Fruit fly (Drosophila melanogaster) whole organism, embryonic: ENCODE data around the gene hiro.

ENCODE experiments used
- Adf1 ChIP-seq: fragments of 200-800 bp; sonication (Bioruptor generic); IDR thresholded peaks from 2 replicates; pipeline ENCODE4 v1.3.6; 2022; ENCODE audit warnings: missing biosample characterization, missing genetic modification characterization
- Atf3 ChIP-seq: fragments of 200-800 bp; sonication (Bioruptor generic); optimal IDR thresholded peaks from 3 replicates; lab custom pipeline; 2016; ENCODE audit warnings: missing biosample characterization, missing genetic modification characterization
- B-H2 ChIP-seq: fragments of 200-800 bp; sonication (Bioruptor generic); optimal IDR thresholded peaks from 2 replicates; lab custom pipeline; 2018; ENCODE audit warnings: missing biosample characterization, mild to moderate bottlenecking, missing genetic modification characterization
- Bdp1 ChIP-seq: fragments of 200-800 bp; sonication (Bioruptor generic); optimal IDR thresholded peaks from 3 replicates; lab custom pipeline; 2016; ENCODE audit warnings: missing biosample characterization, missing genetic modification characterization
- Bgb ChIP-seq: fragments of 200-800 bp; sonication (Bioruptor generic); IDR thresholded peaks from 2 replicates; pipeline ENCODE4 v1.3.6; 2022; ENCODE audit warnings: missing biosample characterization, missing genetic modification characterization; ENCODE audit not compliant: partially characterized antibody
- CG1024 ChIP-seq: fragments of 200-800 bp; sonication (Bioruptor generic); IDR thresholded peaks from 2 replicates; pipeline ENCODE4 v1.3.6; 2022; ENCODE audit warnings: missing biosample characterization, missing genetic modification characterization
- CG10543 ChIP-seq: fragments of 200-800 bp; sonication (Bioruptor generic); optimal IDR thresholded peaks from 3 replicates; lab custom pipeline; 2017; ENCODE audit warnings: missing biosample characterization, mild to moderate bottlenecking, missing genetic modification characterization, moderate library complexity
- CG12104 ChIP-seq: fragments of 200-800 bp; sonication (Bioruptor generic); optimal IDR thresholded peaks from 3 replicates; lab custom pipeline; 2016; ENCODE audit warnings: missing biosample characterization, missing genetic modification characterization
- CG12155 ChIP-seq: fragments of 200-800 bp; sonication (Bioruptor generic); optimal IDR thresholded peaks from 3 replicates; lab custom pipeline; 2016; ENCODE audit warnings: missing biosample characterization, missing genetic modification characterization
- CG13296 ChIP-seq: fragments of 200-800 bp; sonication (Bioruptor generic); optimal IDR thresholded peaks from 3 replicates; lab custom pipeline; 2018; ENCODE audit warnings: missing biosample characterization, mild to moderate bottlenecking, missing genetic modification characterization
- CG14667 ChIP-seq: fragments of 200-800 bp; sonication (Bioruptor generic); IDR thresholded peaks from 2 replicates; pipeline ENCODE4 v1.3.6; 2022; ENCODE audit warnings: missing biosample characterization, missing genetic modification characterization
- CG15011 ChIP-seq: fragments of 200-800 bp; sonication (Bioruptor generic); optimal IDR thresholded peaks from 3 replicates; lab custom pipeline; 2018; ENCODE audit warnings: missing biosample characterization, mild to moderate bottlenecking, missing genetic modification characterization
- CG1529 ChIP-seq: fragments of 200-800 bp; sonication (Bioruptor generic); optimal IDR thresholded peaks from 3 replicates; lab custom pipeline; 2018; ENCODE audit warnings: missing biosample characterization, missing genetic modification characterization
- CG15479 ChIP-seq: fragments of 200-800 bp; sonication (Bioruptor generic); optimal IDR thresholded peaks from 3 replicates; lab custom pipeline; 2019; ENCODE audit warnings: missing biosample characterization, mild to moderate bottlenecking, missing genetic modification characterization, moderate library complexity
- CG16815 ChIP-seq: fragments of 200-800 bp; sonication (Bioruptor generic); optimal IDR thresholded peaks from 3 replicates; lab custom pipeline; 2017; ENCODE audit warnings: missing biosample characterization, mild to moderate bottlenecking, missing genetic modification characterization
- CG17361 ChIP-seq: fragments of 200-800 bp; sonication (Bioruptor generic); IDR thresholded peaks from 3 replicates; pipeline ENCODE4 v1.3.6; 2022; ENCODE audit warnings: missing biosample characterization, missing genetic modification characterization
- CG30020 ChIP-seq: fragments of 200-800 bp; optimal IDR thresholded peaks from 2 replicates; lab custom pipeline; 2019; ENCODE audit warnings: missing biosample characterization, mild to moderate bottlenecking, missing genetic modification characterization, moderate library complexity
- CG3163 ChIP-seq: fragments of 200-800 bp; sonication (Bioruptor generic); optimal IDR thresholded peaks from 3 replicates; lab custom pipeline; 2016; ENCODE audit warnings: missing biosample characterization, missing genetic modification characterization
- CG32532 ChIP-seq: fragments of 200-800 bp; sonication (Bioruptor generic); IDR thresholded peaks from 2 replicates; pipeline ENCODE4 v1.3.6; 2022; ENCODE audit warnings: missing biosample characterization, missing genetic modification characterization
- CG3281 ChIP-seq: fragments of 200-800 bp; sonication (Bioruptor generic); optimal IDR thresholded peaks from 3 replicates; lab custom pipeline; 2017; ENCODE audit warnings: missing biosample characterization, mild to moderate bottlenecking, missing genetic modification characterization
- CG3838 ChIP-seq: fragments of 200-800 bp; sonication (Bioruptor generic); optimal IDR thresholded peaks from 3 replicates; lab custom pipeline; 2016; ENCODE audit warnings: missing biosample characterization, missing genetic modification characterization
- CG42726 ChIP-seq: fragments of 200-800 bp; sonication (Bioruptor generic); IDR thresholded peaks from 2 replicates; pipeline ENCODE4 v1.3.6; 2022; ENCODE audit warnings: missing biosample characterization, missing genetic modification characterization; ENCODE audit not compliant: partially characterized antibody
- CkIIα-i1 ChIP-seq: fragments of 200-800 bp; sonication (Bioruptor generic); IDR thresholded peaks from 2 replicates; pipeline ENCODE4 v1.3.6; 2022; ENCODE audit warnings: missing biosample characterization, missing genetic modification characterization
- Dll ChIP-seq: fragments of 200-800 bp; sonication (Bioruptor generic); IDR thresholded peaks from 4 replicates; pipeline ENCODE4 v1.3.6; 2022; ENCODE audit warnings: missing biosample characterization, missing genetic modification characterization; ENCODE audit not compliant: partially characterized antibody
- Doc2 ChIP-seq: fragments of 200-800 bp; sonication (Bioruptor generic); IDR thresholded peaks from 2 replicates; pipeline ENCODE4 v1.3.6; 2022; ENCODE audit warnings: missing biosample characterization, missing genetic modification characterization
- HLH3B ChIP-seq: fragments of 200-800 bp; sonication (Bioruptor generic); IDR thresholded peaks from 2 replicates; pipeline ENCODE4 v1.3.6; 2022; ENCODE audit warnings: missing biosample characterization, missing genetic modification characterization
- HLHmδ ChIP-seq: fragments of 200-800 bp; sonication (Bioruptor generic); optimal IDR thresholded peaks from 2 replicates; lab custom pipeline; 2018; ENCODE audit warnings: missing biosample characterization, mild to moderate bottlenecking, missing genetic modification characterization, moderate library complexity
- Kr ChIP-seq: fragments of 200-800 bp; sonication (Bioruptor generic); optimal IDR thresholded peaks from 2 replicates; lab custom pipeline; 2017; ENCODE audit warnings: missing biosample characterization, mild to moderate bottlenecking, missing genetic modification characterization
- NC2α ChIP-seq: fragments of 200-800 bp; sonication (Bioruptor generic); optimal IDR thresholded peaks from 2 replicates; lab custom pipeline; 2016; ENCODE audit warnings: missing biosample characterization, missing genetic modification characterization
- Nf-YA ChIP-seq: fragments of 200-800 bp; sonication (Bioruptor generic); IDR thresholded peaks from 2 replicates; pipeline ENCODE4 v1.3.6; 2022; ENCODE audit warnings: missing biosample characterization, missing genetic modification characterization
- Optix ChIP-seq: fragments of 200-800 bp; sonication (Bioruptor generic); IDR thresholded peaks from 3 replicates; pipeline ENCODE4 v1.3.6; 2022; ENCODE audit warnings: missing biosample characterization, missing genetic modification characterization
- Stat92E ChIP-seq, 3 experiments: fragments of >200 bp in 2 of 3; fragments of 200-800 bp in 1 of 3; sonication (Bioruptor generic) in 1 of 3; optimal IDR thresholded peaks; 2 replicates each; lab custom pipeline; 2017 to 2019; ENCODE audit warnings: missing biosample characterization in 3 of 3, missing genetic modification characterization in 3 of 3, mild to moderate bottlenecking in 1 of 3, moderate library complexity in 1 of 3
- Taf1 ChIP-seq: fragments of 200-800 bp; sonication (Bioruptor generic); IDR thresholded peaks from 2 replicates; pipeline ENCODE4 v1.3.6; 2022; ENCODE audit warnings: missing biosample characterization, missing genetic modification characterization
- Tbp ChIP-seq: fragments of >200 bp; optimal IDR thresholded peaks from 2 replicates; lab custom pipeline; 2018; ENCODE audit warnings: missing biosample characterization, missing genetic modification characterization
- ato ChIP-seq: fragments of 200-800 bp; sonication (Bioruptor generic); IDR thresholded peaks from 2 replicates; pipeline ENCODE4 v1.3.6; 2022; ENCODE audit warnings: missing biosample characterization, missing genetic modification characterization; ENCODE audit not compliant: partially characterized antibody
- br ChIP-seq: fragments of >200 bp; optimal IDR thresholded peaks from 2 replicates; lab custom pipeline; 2017
- btn ChIP-seq: fragments of 200-800 bp; sonication (Bioruptor generic); optimal IDR thresholded peaks from 2 replicates; lab custom pipeline; 2016; ENCODE audit warnings: missing biosample characterization, missing genetic modification characterization
- en ChIP-seq: fragments of 200-800 bp; sonication (Bioruptor generic); optimal IDR thresholded peaks from 2 replicates; lab custom pipeline; 2016; ENCODE audit warnings: missing biosample characterization, missing genetic modification characterization
- exex ChIP-seq: fragments of 200-800 bp; sonication (Bioruptor generic); optimal IDR thresholded peaks from 4 replicates; lab custom pipeline; 2018; ENCODE audit warnings: missing biosample characterization, mild to moderate bottlenecking, missing genetic modification characterization, moderate library complexity
- fru ChIP-seq: fragments of >200 bp; optimal IDR thresholded peaks from 2 replicates; lab custom pipeline; 2017
- h ChIP-seq: fragments of >200 bp; optimal IDR thresholded peaks from 2 replicates; lab custom pipeline; 2017
- ham ChIP-seq: fragments of 200-800 bp; sonication (Bioruptor generic); IDR thresholded peaks from 2 replicates; pipeline ENCODE4 v1.3.6; 2022; ENCODE audit warnings: missing biosample characterization, missing genetic modification characterization
- kay ChIP-seq: fragments of 200-800 bp; sonication (Bioruptor generic); optimal IDR thresholded peaks from 2 replicates; lab custom pipeline; 2016; ENCODE audit warnings: missing biosample characterization, missing genetic modification characterization
- mirr ChIP-seq: fragments of 200-800 bp; sonication (Bioruptor generic); optimal IDR thresholded peaks from 3 replicates; lab custom pipeline; 2018; ENCODE audit warnings: missing biosample characterization, mild to moderate bottlenecking, missing genetic modification characterization
- pan ChIP-seq, 4 experiments: fragments of >200 bp in 3 of 4; fragments of 200-800 bp in 1 of 4; sonication (Bioruptor generic) in 1 of 4; optimal IDR thresholded peaks in 3 of 4; IDR thresholded peaks in 1 of 4; 2 replicates each; pipeline versions ENCODE4 v1.3.6 to Lab custom; 2017 to 2022; ENCODE audit warnings: missing biosample characterization in 2 of 4, missing genetic modification characterization in 2 of 4, mixed read lengths in 1 of 4
- prd ChIP-seq, 3 experiments: fragments of >200 bp in 2 of 3; fragments of 200-800 bp in 1 of 3; sonication (Bioruptor generic) in 1 of 3; optimal IDR thresholded peaks in 2 of 3; IDR thresholded peaks in 1 of 3; 2 replicates in 2 of 3; 3 replicates in 1 of 3; pipeline versions ENCODE4 v1.3.6 to Lab custom; 2017 to 2022; ENCODE audit warnings: missing biosample characterization in 1 of 3, missing genetic modification characterization in 1 of 3
- pros ChIP-seq: fragments of 200-800 bp; sonication (Bioruptor generic); optimal IDR thresholded peaks from 3 replicates; lab custom pipeline; 2019; ENCODE audit warnings: missing biosample characterization, mild to moderate bottlenecking, missing genetic modification characterization, moderate library complexity
- pum ChIP-seq: fragments of 200-800 bp; sonication (Bioruptor generic); optimal IDR thresholded peaks from 2 replicates; lab custom pipeline; 2016; ENCODE audit warnings: missing biosample characterization, missing genetic modification characterization
- usp ChIP-seq: fragments of >200 bp; optimal IDR thresholded peaks from 2 replicates; lab custom pipeline; 2017; ENCODE audit warnings: missing biosample characterization, missing genetic modification characterization
- wdn ChIP-seq: fragments of 200-800 bp; sonication (Bioruptor generic); IDR thresholded peaks from 2 replicates; pipeline ENCODE4 v1.3.6; 2022; ENCODE audit warnings: missing biosample characterization, missing genetic modification characterization
- wek ChIP-seq: fragments of 200-800 bp; sonication (Bioruptor generic); optimal IDR thresholded peaks from 3 replicates; lab custom pipeline; 2018; ENCODE audit warnings: missing biosample characterization, mild to moderate bottlenecking, missing genetic modification characterization, moderate library complexity

The hiro gene

DNA sequence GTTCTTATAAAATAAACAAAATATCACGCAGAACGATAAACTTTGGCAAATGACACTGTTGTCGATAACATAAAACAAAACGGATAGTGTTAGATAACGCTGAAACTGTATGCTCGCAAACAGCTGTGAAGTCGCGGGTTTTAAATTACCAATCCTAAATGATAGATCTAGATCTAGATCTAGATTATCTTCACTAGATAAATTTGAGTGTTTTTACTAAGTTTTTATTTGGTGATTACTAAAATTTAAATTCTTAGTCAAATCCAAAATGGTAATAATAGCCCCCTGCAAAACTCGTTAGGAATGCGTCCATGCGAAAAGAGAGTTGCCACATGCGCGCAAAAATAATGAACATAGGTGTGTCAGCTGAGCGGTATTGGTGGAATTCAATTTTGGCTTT is 33.7 kb downstream of the hiro start, which contains the start of the genes MED30 and Rev1 (continued):
- TF ChIP-seq Bdp1 (GFP tag; lab: Kevin White, UChicago) (peak; percentile 91), NC2α (GFP tag; lab: Kevin White, UChicago) (peak; percentile 90), CG15011 (GFP tag; lab: Kevin White, UChicago) (no peak), Tbp (no peak), Optix (GFP tag; lab: Robert Waterston, UW) (peak; percentile 75), Stat92E (GFP tag; optimal IDR thresholded peaks at IDR 0.05; lab: Kevin White, UChicago) (no peak), HLH3B (peak; percentile 91), pum (peak; percentile 97), Taf1 (peak; percentile 90), btn (GFP tag; lab: Kevin White, UChicago) (peak; percentile 86), CG30020 (tag; lab: Kevin White, UChicago) (peak; percentile 76), Bgb (peak; percentile 41; the same call in 1 of the 2 replicates), CG15479 (GFP tag; lab: Kevin White, UChicago) (peak; percentile 7), ham (GFP tag; lab: Robert Waterston, UW) (peak; percentile 74; the same call in 1 of the 2 replicates), Adf1 (GFP tag; lab: Robert Waterston, UW) (peak; percentile 73), wek (GFP tag; lab: Kevin White, UChicago) (peak; percentile 81), Doc2 (GFP tag; lab: Robert Waterston, UW) (0 out of 2 replicates have a peak, but pooled peaks have one; percentile 11), B-H2 (GFP tag; lab: Kevin White, UChicago) (no peak), exex (tag; lab: Kevin White, UChicago) (peak; percentile 82), CG3838 (GFP tag; lab: Kevin White, UChicago) (peak; percentile 82), CkIIα-i1 (0 out of 2 replicates have a peak, but pooled peaks have one; percentile 36), CG1024 (GFP tag; lab: Robert Waterston, UW) (peak; percentile 82), CG12104 (GFP tag; lab: Kevin White, UChicago) (peak; percentile 85), fru (lab: Kevin White, UChicago) (no peak), kay (peak; percentile 90), usp (GFP tag; lab: Kevin White, UChicago) (no peak), CG1529 (GFP tag; lab: Kevin White, UChicago) (peak; percentile 84), br (lab: Kevin White, UChicago) (no peak), Kr (GFP tag; lab: Kevin White, UChicago) (no peak), CG16815 (peak; percentile 85), Nf-YA (GFP tag; lab: Robert Waterston, UW) (peak; percentile 85), CG17361 (GFP tag; lab: Robert Waterston, UW) (peak; percentile 93), CG3281 (GFP tag; lab: Kevin White, UChicago) (peak; percentile 91), CG42726 (GFP tag; lab: Robert Waterston, UW) (no peak), HLHmδ (GFP tag; lab: Kevin White, UChicago) (no peak), CG3163 (GFP tag; lab: Kevin White, UChicago) (peak; percentile 89), en (peak; percentile 90), Atf3 (GFP tag; lab: Kevin White, UChicago) (peak; percentile 91), CG13296 (peak; percentile 93), Dll (GFP tag; lab: Robert Waterston, UW) (peak; percentile 67), ato (GFP tag; lab: Robert Waterston, UW) (no peak), mirr (GFP tag; lab: Kevin White, UChicago) (peak; percentile 87), CG10543 (peak; percentile 92), CG12155 (GFP tag; lab: Kevin White, UChicago) (peak; percentile 94), pan (optimal IDR thresholded peaks at IDR 0.05; lab: Kevin White, UChicago) (no peak), pan (GFP tag; optimal IDR thresholded peaks at IDR 0.05 in 1 of 2, IDR thresholded peaks at IDR 0.05 in 1 of 2) (peak in 1 of 2 experiments; percentile 93), pros (GFP tag; lab: Kevin White, UChicago) (no peak), wdn (GFP tag; lab: Robert Waterston, UW) (peak; percentile 88), prd (optimal IDR thresholded peaks at IDR 0.05; lab: Kevin White, UChicago) (no peak), prd (GFP tag; IDR thresholded peaks at IDR 0.05; lab: Robert Waterston, UW) (peak; percentile 91), CG14667 (GFP tag; lab: Robert Waterston, UW) (peak; percentile 84), CG32532 (GFP tag; lab: Robert Waterston, UW) (peak; percentile 95), h (lab: Kevin White, UChicago) (no peak)
